Fruit fly (Drosophila melanogaster): ENCODE data around the gene CG31643.
A peak's percentile ranks its signal among the peaks of the same experiment; 100 is the strongest.

The CG31643 gene

dm6 chr2L:6037830-6038229, at the start of gene CG31643, which contains the start of gene CG9117 (continued):
- TF ChIP-seq phol (tag; optimal IDR thresholded peaks at IDR 0.05) (peak; percentile 69), CG11696 (GFP tag; IDR thresholded peaks at IDR 0.05) (no peak), CG31224 (GFP tag; IDR thresholded peaks at IDR 0.05) (no peak), gfzf (GFP tag; optimal IDR thresholded peaks at IDR 0.05) (peak; percentile 16), Nf-YC (tag; optimal IDR thresholded peaks at IDR 0.05) (no peak), Blimp-1 (GFP tag; optimal IDR thresholded peaks at IDR 0.05) (no peak), lmd (GFP tag; IDR thresholded peaks at IDR 0.05) (peak; percentile 25; the same call in 1 of the 2 replicates), odd (GFP tag; optimal IDR thresholded peaks at IDR 0.05) (no peak), Taf1 (GFP tag; IDR thresholded peaks at IDR 0.05) (no peak), seq (GFP tag; IDR thresholded peaks at IDR 0.05) (no peak), CG8359 (GFP tag; optimal IDR thresholded peaks at IDR 0.05; ENCODE audit: borderline replicate concordance) (no peak), CG10654 (GFP tag; optimal IDR thresholded peaks at IDR 0.05) (peak; percentile 41), zfh2 (GFP tag; optimal IDR thresholded peaks at IDR 0.05) (peak; percentile 68), tin (GFP tag; optimal IDR thresholded peaks at IDR 0.05) (peak; percentile 38), NfI (GFP tag; optimal IDR thresholded peaks at IDR 0.05) (peak; percentile 63), ewg (GFP tag; optimal IDR thresholded peaks at IDR 0.05) (peak; percentile 28), bbx (GFP tag; IDR thresholded peaks at IDR 0.05; ENCODE audit: partially characterized antibody) (no peak), CG3407 (GFP tag; optimal IDR thresholded peaks at IDR 0.05) (no peak), D19B (GFP tag; optimal IDR thresholded peaks at IDR 0.05) (no peak), YL-1 (GFP tag; optimal IDR thresholded peaks at IDR 0.05) (peak; percentile 26), cato (GFP tag; optimal IDR thresholded peaks at IDR 0.05; ENCODE audit: borderline replicate concordance) (peak; percentile 18), CG2116 (GFP tag; optimal IDR thresholded peaks at IDR 0.05) (peak; percentile 57), ara (GFP tag; IDR thresholded peaks at IDR 0.05) (no peak), dmrt11E (tag; optimal IDR thresholded peaks at IDR 0.05) (peak; percentile 48), Doc3 (GFP tag; IDR thresholded peaks at IDR 0.05; ENCODE audit: partially characterized antibody) (peak; percentile 31; the same call in 1 of the 3 replicates), fd64A (GFP tag; optimal IDR thresholded peaks at IDR 0.05) (no peak), Vsx1 (GFP tag; optimal IDR thresholded peaks at IDR 0.05) (no peak), lola (GFP tag; optimal IDR thresholded peaks at IDR 0.05) (peak in 1 of 3 experiments; percentile 45), CG32532 (GFP tag; IDR thresholded peaks at IDR 0.05) (peak; percentile 52), CG7357 (GFP tag; IDR thresholded peaks at IDR 0.05) (no peak), CG8765 (GFP tag; IDR thresholded peaks at IDR 0.05) (no peak), Camta (GFP tag; optimal IDR thresholded peaks at IDR 0.05) (peak; percentile 62), ttk (GFP tag; IDR thresholded peaks at IDR 0.05) (no peak), CG15514 (GFP tag; optimal IDR thresholded peaks at IDR 0.05) (peak; percentile 74), Neu2 (GFP tag; optimal IDR thresholded peaks at IDR 0.05; ENCODE audit: borderline replicate concordance) (no peak), trh (GFP tag; optimal IDR thresholded peaks at IDR 0.05) (peak; percentile 17), pita (GFP tag; optimal IDR thresholded peaks at IDR 0.05) (no peak), Tbp (GFP tag; optimal IDR thresholded peaks at IDR 0.05) (no peak), CG34422 (GFP tag; IDR thresholded peaks at IDR 0.05) (peak; percentile 63; the same call in 1 of the 3 replicates), twi (tag; optimal IDR thresholded peaks at IDR 0.05) (peak; percentile 11), eyg (GFP tag; optimal IDR thresholded peaks at IDR 0.05) (peak; percentile 42), CoRest (tag; optimal IDR thresholded peaks at IDR 0.05) (peak; percentile 42), Six4 (GFP tag; optimal IDR thresholded peaks at IDR 0.05) (peak; percentile 54), sug (tag; optimal IDR thresholded peaks at IDR 0.05) (no peak), CG6254 (GFP tag; optimal IDR thresholded peaks at IDR 0.05) (no peak), CG16813 (GFP tag; IDR thresholded peaks at IDR 0.05; ENCODE audit: partially characterized antibody) (no peak), inv (GFP tag; IDR thresholded peaks at IDR 0.05; ENCODE audit: partially characterized antibody) (no peak), CG6791 (GFP tag; IDR thresholded peaks at IDR 0.05; ENCODE audit: partially characterized antibody) (no peak), so (GFP tag; IDR thresholded peaks at IDR 0.05) (no peak), Chrac-16 (GFP tag; optimal IDR thresholded peaks at IDR 0.05) (peak; percentile 31)

Data from whole organism, embryonic.